Worm (Caenorhabditis elegans) whole organism, late embryonic: ENCODE data around the gene Y45G5AM.9.
A peak's percentile ranks its signal among the peaks of the same experiment; 100 is the strongest.

ENCODE experiments used
- C08G9.2 ChIP-seq: sonication (generic microtip); optimal IDR thresholded peaks from 2 replicates; lab custom pipeline; 2016; ENCODE audit warnings: mild to moderate bottlenecking, missing genetic modification characterization, moderate library complexity, missing compliant biosample characterization
- C38D4.7 ChIP-seq: fragments of 200-800 bp; sonication (Bioruptor generic); optimal IDR thresholded peaks from 2 replicates; lab custom pipeline; 2018; ENCODE audit warnings: mild to moderate bottlenecking, missing genetic modification characterization, moderate library complexity, missing compliant biosample characterization
- F13H6.1 ChIP-seq: sonication (generic microtip); optimal IDR thresholded peaks from 2 replicates; lab custom pipeline; 2016; ENCODE audit warnings: missing genetic modification characterization, missing compliant biosample characterization
- K02D7.2 ChIP-seq: sonication (generic microtip); optimal IDR thresholded peaks from 2 replicates; lab custom pipeline; 2017; ENCODE audit warnings: mild to moderate bottlenecking, missing genetic modification characterization, missing compliant biosample characterization
- Y22D7AL.16 ChIP-seq: sonication (generic microtip); optimal IDR thresholded peaks from 2 replicates; lab custom pipeline; 2016; ENCODE audit warnings: missing genetic modification characterization, missing compliant biosample characterization
- ama-1 ChIP-seq: fragments of 150-350 bp; optimal IDR thresholded peaks from 2 replicates; lab custom pipeline; 2014
- ceh-18 ChIP-seq: sonication (generic microtip); optimal IDR thresholded peaks from 2 replicates; lab custom pipeline; 2016; ENCODE audit warnings: missing genetic modification characterization, missing compliant biosample characterization
- ceh-2 ChIP-seq: sonication (generic microtip); optimal IDR thresholded peaks from 2 replicates; lab custom pipeline; 2016; ENCODE audit warnings: missing genotype, missing genetic modification characterization, missing compliant biosample characterization
- ceh-24 ChIP-seq: sonication (generic microtip); optimal IDR thresholded peaks from 2 replicates; lab custom pipeline; 2016; ENCODE audit warnings: mild to moderate bottlenecking, missing genetic modification characterization, missing compliant biosample characterization
- ceh-31 ChIP-seq: sonication (generic microtip); optimal IDR thresholded peaks from 2 replicates; lab custom pipeline; 2016; ENCODE audit warnings: missing genetic modification characterization, missing compliant biosample characterization
- ceh-34 ChIP-seq: sonication (generic microtip); optimal IDR thresholded peaks from 2 replicates; lab custom pipeline; 2016; ENCODE audit warnings: mild to moderate bottlenecking, missing genetic modification characterization, missing compliant biosample characterization
- ceh-45 ChIP-seq: fragments of 200-800 bp; sonication (Bioruptor generic); IDR thresholded peaks from 2 replicates; pipeline ENCODE4 v1.3.6; 2022; ENCODE audit warnings: missing genetic modification reagents, missing genetic modification characterization, missing compliant biosample characterization
- ceh-48 ChIP-seq: sonication (generic microtip); optimal IDR thresholded peaks from 2 replicates; lab custom pipeline; 2016; ENCODE audit warnings: missing genetic modification characterization, inconsistent platforms, missing compliant biosample characterization
- ceh-6 ChIP-seq: fragments of 200-800 bp; sonication (Bioruptor generic); optimal IDR thresholded peaks from 2 replicates; lab custom pipeline; 2018; ENCODE audit warnings: mild to moderate bottlenecking, missing genetic modification characterization, missing compliant biosample characterization
- che-1 ChIP-seq: sonication (generic microtip); optimal IDR thresholded peaks from 2 replicates; lab custom pipeline; 2016; ENCODE audit warnings: mild to moderate bottlenecking, missing genetic modification characterization, missing compliant biosample characterization
- dmd-4 ChIP-seq: sonication (generic microtip); optimal IDR thresholded peaks from 2 replicates; lab custom pipeline; 2016; ENCODE audit warnings: borderline replicate concordance, missing genetic modification characterization, missing compliant biosample characterization
- elt-4 ChIP-seq: sonication (generic microtip); optimal IDR thresholded peaks from 2 replicates; lab custom pipeline; 2016; ENCODE audit warnings: missing genetic modification characterization, missing compliant biosample characterization
- eyg-1 ChIP-seq: sonication (generic microtip); optimal IDR thresholded peaks from 2 replicates; lab custom pipeline; 2016; ENCODE audit warnings: missing genotype, missing genetic modification characterization, missing compliant biosample characterization
- fax-1 ChIP-seq: sonication (generic microtip); optimal IDR thresholded peaks from 2 replicates; lab custom pipeline; 2016; ENCODE audit warnings: missing genotype, missing genetic modification characterization, missing compliant biosample characterization
- gmeb-2 ChIP-seq: sonication (generic microtip); optimal IDR thresholded peaks from 2 replicates; lab custom pipeline; 2016; ENCODE audit warnings: missing genetic modification characterization, inconsistent platforms, missing compliant biosample characterization
- hlh-6 ChIP-seq: sonication (generic microtip); optimal IDR thresholded peaks from 2 replicates; lab custom pipeline; 2016; ENCODE audit warnings: missing genotype, missing genetic modification characterization, missing compliant biosample characterization
- hlh-8 ChIP-seq: sonication (generic microtip); optimal IDR thresholded peaks from 2 replicates; lab custom pipeline; 2016; ENCODE audit warnings: missing genotype, missing genetic modification characterization, missing compliant biosample characterization
- lim-6 ChIP-seq: sonication (generic microtip); optimal IDR thresholded peaks from 2 replicates; lab custom pipeline; 2016; ENCODE audit warnings: missing genetic modification characterization, missing compliant biosample characterization
- lin-11 ChIP-seq: fragments of 200-800 bp; sonication (Bioruptor generic); optimal IDR thresholded peaks from 2 replicates; lab custom pipeline; 2018; ENCODE audit warnings: mild to moderate bottlenecking, missing genetic modification characterization, missing compliant biosample characterization
- mec-3 ChIP-seq: sonication (generic microtip); optimal IDR thresholded peaks from 2 replicates; lab custom pipeline; 2016; ENCODE audit warnings: borderline replicate concordance, missing genetic modification characterization, missing compliant biosample characterization
- nfya-1 ChIP-seq: sonication (generic microtip); optimal IDR thresholded peaks from 2 replicates; lab custom pipeline; 2017; ENCODE audit warnings: missing genetic modification characterization, mild to moderate bottlenecking, missing compliant biosample characterization, antibody characterized with exemption, moderate library complexity
- nhr-11 ChIP-seq: fragments of 150-350 bp; optimal IDR thresholded peaks from 2 replicates; lab custom pipeline; 2014; ENCODE audit warnings: missing biosample characterization, missing genetic modification characterization
- nhr-232 ChIP-seq: sonication (generic microtip); optimal IDR thresholded peaks from 2 replicates; lab custom pipeline; 2016; ENCODE audit warnings: missing genetic modification characterization, missing compliant biosample characterization
- rnt-1 ChIP-seq: sonication (generic microtip); optimal IDR thresholded peaks from 2 replicates; lab custom pipeline; 2016; ENCODE audit warnings: missing genetic modification characterization, missing compliant biosample characterization
- sdc-2 ChIP-seq: sonication (generic microtip); optimal IDR thresholded peaks from 2 replicates; lab custom pipeline; 2016; ENCODE audit warnings: missing genotype, missing genetic modification characterization, missing compliant biosample characterization
- sox-2 ChIP-seq: fragments of 200-800 bp; sonication (Bioruptor generic); IDR thresholded peaks from 2 replicates; pipeline ENCODE4 v1.3.6; 2022; ENCODE audit warnings: missing genetic modification reagents, missing genetic modification characterization, missing compliant biosample characterization
- sox-4 ChIP-seq: sonication (generic microtip); optimal IDR thresholded peaks from 2 replicates; lab custom pipeline; 2017; ENCODE audit warnings: mild to moderate bottlenecking, missing genetic modification characterization, inconsistent platforms, missing compliant biosample characterization
- syd-9 ChIP-seq: sonication (generic microtip); optimal IDR thresholded peaks from 2 replicates; lab custom pipeline; 2016; ENCODE audit warnings: mild to moderate bottlenecking, missing genetic modification characterization, moderate library complexity, missing compliant biosample characterization
- tbx-2 ChIP-seq: sonication (generic microtip); optimal IDR thresholded peaks from 2 replicates; lab custom pipeline; 2016; ENCODE audit warnings: missing genetic modification characterization, missing compliant biosample characterization
- unc-3 ChIP-seq, 2 experiments: fragments of 200-800 bp in 1 of 2; sonication (Bioruptor generic) in 1 of 2; sonication (generic microtip) in 1 of 2; conservative IDR thresholded peaks in 1 of 2; optimal IDR thresholded peaks in 1 of 2; 2 replicates each; pipeline versions ENCODE4 v1.3.6 to Lab custom; 2016 to 2022; ENCODE audit warnings: missing compliant biosample characterization in 2 of 2, missing genetic modification characterization in 2 of 2, missing genetic modification reagents in 1 of 2
- unc-42 ChIP-seq: sonication (generic microtip); optimal IDR thresholded peaks from 2 replicates; lab custom pipeline; 2016; ENCODE audit warnings: missing genotype, missing genetic modification characterization, missing compliant biosample characterization
- unc-55 ChIP-seq: sonication (generic microtip); optimal IDR thresholded peaks from 2 replicates; lab custom pipeline; 2017; ENCODE audit warnings: missing biosample characterization, missing genetic modification reagents, missing genetic modification characterization
- unc-86 ChIP-seq: sonication (generic microtip); optimal IDR thresholded peaks from 2 replicates; lab custom pipeline; 2016; ENCODE audit warnings: missing genetic modification characterization, missing compliant biosample characterization
- zip-5 ChIP-seq: sonication (generic microtip); optimal IDR thresholded peaks from 2 replicates; lab custom pipeline; 2016; ENCODE audit warnings: missing genetic modification characterization, missing compliant biosample characterization

Gene Y45G5AM.9

DNA sequence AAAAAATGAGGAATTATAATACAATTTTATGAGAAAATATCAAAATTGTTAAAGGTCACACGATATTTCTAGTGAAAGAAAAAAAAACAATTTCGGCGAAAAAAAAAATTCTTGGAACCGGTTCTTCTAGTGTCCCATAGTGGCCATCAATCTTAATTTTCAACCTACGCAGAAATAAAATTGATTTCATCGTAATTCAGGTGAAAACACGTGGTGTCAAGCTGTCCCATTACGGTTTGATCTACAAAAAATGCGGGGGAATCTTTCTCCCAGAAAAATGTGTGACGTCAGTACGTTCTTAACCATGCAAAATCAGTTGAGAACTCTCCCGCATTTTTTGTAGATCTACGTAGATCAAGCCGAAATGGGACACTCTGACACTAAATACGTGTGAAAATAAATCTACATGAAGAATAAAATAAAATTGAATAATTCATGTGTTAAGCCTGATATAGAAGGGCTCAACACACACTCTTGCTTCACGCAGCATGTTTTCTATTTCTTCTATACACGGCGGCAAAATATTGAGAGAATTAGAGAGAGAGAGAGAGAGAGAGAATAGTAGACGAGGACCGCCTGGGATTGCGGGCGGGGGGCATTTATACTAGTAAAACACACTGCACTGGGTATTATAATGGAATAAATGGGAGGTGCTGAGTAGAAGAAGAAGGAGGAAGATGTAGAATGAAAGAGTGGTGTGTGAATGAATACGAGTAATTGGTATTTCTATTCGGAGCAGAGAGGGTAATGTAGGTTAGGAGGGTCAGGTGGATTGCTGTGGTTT, 1.6 kb downstream of the Y45G5AM.9 start:
- TF ChIP-seq unc-55 (GFP tag; lab: Kevin White, UChicago) (peak; percentile 19), unc-42 (tag; lab: Kevin White, UChicago) (peak; percentile 74), ceh-45 (GFP tag; lab: Robert Waterston, UW) (no peak), elt-4 (no peak), sox-2 (GFP tag; lab: Robert Waterston, UW) (peak; percentile 21; the same call in 1 of the 2 replicates), fax-1 (tag; lab: Kevin White, UChicago) (peak; percentile 10), ceh-18 (tag; lab: Kevin White, UChicago) (peak; percentile 4), ceh-34 (tag; lab: Kevin White, UChicago) (peak; percentile 10), tbx-2 (peak; percentile 10), lin-11 (tag; lab: Kevin White, UChicago) (no peak), C38D4.7 (GFP tag; lab: Kevin White, UChicago) (no peak), che-1 (tag; lab: Kevin White, UChicago) (no peak), mec-3 (tag; lab: Kevin White, UChicago) (no peak), hlh-6 (no peak), nfya-1 (tag; lab: Kevin White, UChicago) (peak; percentile 38), ceh-31 (tag; lab: Kevin White, UChicago) (peak; percentile 73), C08G9.2 (tag; lab: Kevin White, UChicago) (peak; percentile 11)

DNA sequence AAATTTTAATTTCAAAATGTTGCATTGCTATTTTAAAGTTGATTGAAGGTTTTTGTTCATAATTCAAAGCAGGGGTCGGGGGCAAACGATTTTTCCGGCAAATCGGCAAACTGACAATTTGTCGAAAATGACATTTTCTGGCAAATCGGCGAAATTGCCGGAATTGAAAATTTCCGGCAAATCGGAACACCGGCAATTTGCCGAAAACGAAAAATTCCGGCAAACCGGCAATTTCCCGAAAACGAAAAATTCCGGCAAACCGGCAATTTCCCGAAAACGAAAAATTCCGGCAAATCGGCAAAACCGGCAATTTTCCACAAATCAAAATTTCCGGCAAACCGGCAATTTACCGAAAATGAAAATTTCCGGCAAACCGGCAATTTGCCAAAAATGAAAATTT, 4.2 kb downstream of the Y45G5AM.9 start:
- TF ChIP-seq ceh-6 (GFP tag; lab: Kevin White, UChicago), result no peak
- no peak for TF ChIP-seq eyg-1
- TF ChIP-seq sox-2 (GFP tag; lab: Robert Waterston, UW), result no peak
- no peak for TF ChIP-seq C08G9.2 (tag; lab: Kevin White, UChicago)
- no peak for TF ChIP-seq nhr-232
- no peak for TF ChIP-seq lim-6 (tag; lab: Kevin White, UChicago)
- TF ChIP-seq ceh-2 (tag; lab: Kevin White, UChicago), result no peak
- TF ChIP-seq fax-1 (tag; lab: Kevin White, UChicago), result no peak
- no peak for TF ChIP-seq dmd-4 (tag; lab: Kevin White, UChicago)
- no peak for TF ChIP-seq elt-4
- no peak for TF ChIP-seq tbx-2
- no peak for TF ChIP-seq unc-3 (GFP tag; conservative IDR thresholded peaks at IDR 0.05; lab: Robert Waterston, UW)
- TF ChIP-seq unc-3 (tag; optimal IDR thresholded peaks at IDR 0.05; lab: Kevin White, UChicago), result no peak
- TF ChIP-seq, all 69 proteins: peak for 0

ce11 chrV:4189618-4190017, 4.8 kb downstream of the Y45G5AM.9 start:
- TF ChIP-seq lin-11 (tag; lab: Kevin White, UChicago), result no peak
- no peak for TF ChIP-seq K02D7.2
- no peak for TF ChIP-seq ama-1 (lab: Kevin White, UChicago)
- TF ChIP-seq ceh-31 (tag; lab: Kevin White, UChicago), result no peak
- no peak for TF ChIP-seq F13H6.1
- no peak for TF ChIP-seq syd-9 (tag; lab: Kevin White, UChicago)
- TF ChIP-seq ceh-48 (tag; lab: Kevin White, UChicago), result no peak
- no peak for TF ChIP-seq ceh-24
- no peak for TF ChIP-seq unc-86 (tag; lab: Kevin White, UChicago)
- TF ChIP-seq rnt-1, result no peak
- no peak for TF ChIP-seq hlh-8 (tag; lab: Kevin White, UChicago)
- TF ChIP-seq sox-4, result no peak
- TF ChIP-seq eyg-1, result no peak
- TF ChIP-seq nhr-11 (tag; lab: Kevin White, UChicago), result no peak
- no peak for TF ChIP-seq ceh-2 (tag; lab: Kevin White, UChicago)
- TF ChIP-seq gmeb-2 (tag; lab: Kevin White, UChicago), result no peak
- no peak for TF ChIP-seq Y22D7AL.16
- TF ChIP-seq sdc-2 (tag; lab: Kevin White, UChicago), result no peak
- TF ChIP-seq zip-5, result no peak
- TF ChIP-seq C38D4.7 (GFP tag; lab: Kevin White, UChicago), result no peak
